Worm (Caenorhabditis elegans) whole organism, young adult: Measurements from ENCODE around the gene T10F2.5.

ENCODE experiments used
- egrh-3 ChIP-seq: fragments of 200-800 bp; sonication (Bioruptor generic); IDR thresholded peaks from 2 replicates; pipeline ENCODE4 v1.3.6; 2022; ENCODE audit warnings: missing genetic modification reagents, missing genetic modification characterization, missing compliant biosample characterization
- him-1 ChIP-seq: sonication (generic microtip); optimal IDR thresholded peaks from 2 replicates; lab custom pipeline; 2016; ENCODE audit warnings: missing genotype, missing genetic modification reagents, missing genetic modification characterization, missing compliant biosample characterization
- snpc-4 ChIP-seq, 5 experiments: fragments of 150-350 bp in 1 of 5; sonication (generic microtip) in 4 of 5; optimal IDR thresholded peaks; 2 replicates each; lab custom pipeline; 2014 to 2018; ENCODE audit warnings: missing genetic modification characterization in 5 of 5, missing biosample characterization in 3 of 5, antibody characterized with exemption in 2 of 5, mild to moderate bottlenecking in 2 of 5, missing compliant biosample characterization in 2 of 5, missing genotype in 2 of 5, moderate library complexity in 2 of 5, missing genetic modification reagents in 1 of 5

DNA sequence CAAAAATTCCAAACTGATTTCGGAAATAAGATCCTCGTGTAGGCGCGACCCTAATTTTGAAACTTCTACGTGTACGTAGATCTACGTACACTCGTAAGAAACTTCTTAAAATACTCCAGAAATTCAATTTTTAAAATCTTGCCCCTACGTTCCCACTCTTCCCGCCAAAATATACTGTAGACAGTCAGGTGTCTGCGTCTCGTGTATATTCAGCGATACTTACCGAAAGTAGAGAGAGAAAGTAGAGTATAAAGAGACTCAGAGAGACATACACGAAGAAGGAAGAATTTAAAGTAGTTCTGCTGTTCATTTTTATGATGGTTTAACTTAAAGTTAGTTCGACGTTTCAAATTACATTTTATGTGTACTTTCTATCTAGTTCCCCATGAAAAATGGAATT is 33.9 kb upstream of the T10F2.5 start:
- TF ChIP-seq egrh-3 (GFP tag; lab: Robert Waterston, UW) (no peak), snpc-4 (GFP tag; optimal IDR thresholded peaks at IDR 0.05; lab: Kevin White, UChicago) (no peak), snpc-4 (tag; optimal IDR thresholded peaks at IDR 0.05; lab: Kevin White, UChicago) (no peak), him-1 (tag; lab: Kevin White, UChicago) (no peak)
